Fruit fly (Drosophila melanogaster): Measurements from ENCODE around the gene CG11369.

CG11369 gene

DNA sequence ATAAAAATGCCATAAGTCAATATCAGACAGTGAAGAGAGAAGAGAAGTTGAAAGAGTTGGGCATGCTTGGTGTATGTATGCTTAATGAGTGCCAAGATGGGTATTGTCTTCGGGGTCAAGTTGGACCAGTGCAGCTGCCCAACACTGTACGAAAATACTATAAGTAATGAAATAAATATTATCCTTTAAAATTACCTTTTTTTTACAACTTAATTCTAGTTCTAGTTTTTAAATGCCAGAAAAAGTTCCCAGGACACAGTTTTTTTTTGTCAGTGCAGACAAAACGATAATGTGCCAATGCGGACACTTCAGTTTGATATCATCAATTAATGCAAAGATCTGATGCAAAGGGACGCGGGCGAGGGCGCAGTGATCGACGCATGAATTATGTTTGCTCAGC is 13.4 kb upstream of the CG11369 start:
- TF ChIP-seq Ets98B (GFP tag; IDR thresholded peaks at IDR 0.05) (no peak), CG8159 (tag; optimal IDR thresholded peaks at IDR 0.05) (peak; percentile 20), CG15710 (tag; optimal IDR thresholded peaks at IDR 0.05) (peak; percentile 2)

dm6 chrX:7562622-7563021 is 11.5 kb upstream of the CG11369 start:
- TF ChIP-seq CG12605 (GFP tag; IDR thresholded peaks at IDR 0.05) = no peak
- no peak for TF ChIP-seq EcR (GFP tag; optimal IDR thresholded peaks at IDR 0.05)
- no peak for TF ChIP-seq rn (GFP tag; IDR thresholded peaks at IDR 0.05)
- TF ChIP-seq CG32121 (GFP tag; IDR thresholded peaks at IDR 0.05) = no peak
- TF ChIP-seq CG4496 (GFP tag; IDR thresholded peaks at IDR 0.05) = no peak
- TF ChIP-seq CG34367 (tag; optimal IDR thresholded peaks at IDR 0.05) = no peak
- TF ChIP-seq CG9948 (tag; optimal IDR thresholded peaks at IDR 0.05) = no peak

DNA sequence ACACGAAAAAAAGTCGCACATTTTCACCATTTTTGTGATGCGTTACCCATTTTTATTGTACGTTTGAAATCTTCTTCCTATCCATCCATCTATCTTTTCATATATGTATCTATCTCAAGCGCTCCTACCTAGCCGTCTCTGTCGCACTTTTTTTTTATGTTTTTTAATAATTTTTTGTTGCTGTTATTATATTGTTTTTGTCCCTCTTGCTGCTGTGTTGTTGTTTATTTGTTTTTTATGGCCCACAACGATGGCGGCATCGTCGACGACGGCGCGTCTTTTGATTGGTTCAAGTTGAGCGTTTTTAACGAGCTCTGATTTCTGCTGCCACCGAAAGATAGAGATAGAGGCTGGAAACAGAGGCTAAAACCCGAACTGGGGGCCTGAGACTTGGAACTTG is 5.8 kb upstream of the CG11369 start:
- TF ChIP-seq EcR (GFP tag; optimal IDR thresholded peaks at IDR 0.05) (no peak), CG17806 (tag; optimal IDR thresholded peaks at IDR 0.05) (no peak), CG13204 (GFP tag; optimal IDR thresholded peaks at IDR 0.05) (no peak), CG12605 (GFP tag; IDR thresholded peaks at IDR 0.05) (no peak), gl (tag; optimal IDR thresholded peaks at IDR 0.05) (no peak), CG34367 (tag; optimal IDR thresholded peaks at IDR 0.05) (no peak), CG10348 (GFP tag; IDR thresholded peaks at IDR 0.05) (no peak), Pif1B (GFP tag; optimal IDR thresholded peaks at IDR 0.05) (no peak), CG9948 (tag; optimal IDR thresholded peaks at IDR 0.05) (no peak), CG14655 (GFP tag; optimal IDR thresholded peaks at IDR 0.05) (no peak), CG4496 (GFP tag; IDR thresholded peaks at IDR 0.05) (no peak), CG32121 (GFP tag; IDR thresholded peaks at IDR 0.05) (no peak), CG8301 (tag; optimal IDR thresholded peaks at IDR 0.05) (no peak), fd96Ca (GFP tag; IDR thresholded peaks at IDR 0.05) (no peak), CG15710 (tag; optimal IDR thresholded peaks at IDR 0.05) (no peak), Snoo (tag; optimal IDR thresholded peaks at IDR 0.05) (no peak)

dm6 chrX:7569708-7570107 is 4.4 kb upstream of the CG11369 start:
- no peak for TF ChIP-seq rn (GFP tag; IDR thresholded peaks at IDR 0.05)
- TF ChIP-seq CG17806 (tag; optimal IDR thresholded peaks at IDR 0.05) = no peak
- TF ChIP-seq CG9948 (tag; optimal IDR thresholded peaks at IDR 0.05) = no peak
- no peak for TF ChIP-seq CG8159 (tag; optimal IDR thresholded peaks at IDR 0.05)
- TF ChIP-seq CG4496 (GFP tag; IDR thresholded peaks at IDR 0.05) = no peak
- no peak for TF ChIP-seq gl (tag; optimal IDR thresholded peaks at IDR 0.05)
- no peak for TF ChIP-seq CG12605 (GFP tag; IDR thresholded peaks at IDR 0.05)
- TF ChIP-seq fd96Ca (GFP tag; IDR thresholded peaks at IDR 0.05) = no peak
- TF ChIP-seq CG32121 (GFP tag; IDR thresholded peaks at IDR 0.05) = no peak
- no peak for TF ChIP-seq Pif1A (GFP tag; optimal IDR thresholded peaks at IDR 0.05)
- TF ChIP-seq Pif1B (GFP tag; optimal IDR thresholded peaks at IDR 0.05) = no peak
- no peak for TF ChIP-seq CG8301 (tag; optimal IDR thresholded peaks at IDR 0.05)
- TF ChIP-seq CG34367 (tag; optimal IDR thresholded peaks at IDR 0.05) = no peak
- TF ChIP-seq CG10348 (GFP tag; IDR thresholded peaks at IDR 0.05) = no peak
- no peak for TF ChIP-seq CG15710 (tag; optimal IDR thresholded peaks at IDR 0.05)
- TF ChIP-seq EcR (GFP tag; optimal IDR thresholded peaks at IDR 0.05) = no peak
- no peak for TF ChIP-seq Snoo (tag; optimal IDR thresholded peaks at IDR 0.05)
- TF ChIP-seq CG14655 (GFP tag; optimal IDR thresholded peaks at IDR 0.05) = no peak
- TF ChIP-seq CG13204 (GFP tag; optimal IDR thresholded peaks at IDR 0.05) = no peak
- no peak for TF ChIP-seq Ets98B (GFP tag; IDR thresholded peaks at IDR 0.05)

DNA sequence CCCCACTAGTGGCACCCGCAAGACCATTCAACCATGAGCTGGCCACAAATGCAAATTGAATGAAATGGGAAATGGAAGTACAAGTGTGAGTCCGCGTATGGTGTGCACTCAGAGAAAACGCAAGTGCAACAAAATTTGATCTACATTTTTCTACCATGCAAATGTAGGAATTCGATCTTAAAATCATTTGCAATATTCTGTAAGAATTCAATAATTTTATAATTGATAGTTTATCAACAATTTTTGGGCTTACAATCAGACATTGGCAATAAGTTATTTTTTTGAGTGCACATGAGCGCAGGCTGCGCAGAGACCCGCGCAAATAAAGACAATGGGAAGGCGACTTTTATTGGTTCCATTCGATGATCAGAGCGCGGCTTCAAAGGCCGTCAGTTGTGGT is 2.9 kb upstream of the CG11369 start:
- peak; percentile 38 for TF ChIP-seq CG9948 (tag; optimal IDR thresholded peaks at IDR 0.05)
- peak; percentile 46 for TF ChIP-seq CG14655 (GFP tag; optimal IDR thresholded peaks at IDR 0.05)
- peak; percentile 56 for TF ChIP-seq CG15710 (tag; optimal IDR thresholded peaks at IDR 0.05)
- TF ChIP-seq CG8159 (tag; optimal IDR thresholded peaks at IDR 0.05) = peak; percentile 66
- TF ChIP-seq CG13204 (GFP tag; optimal IDR thresholded peaks at IDR 0.05) = no peak
- peak; percentile 52 for TF ChIP-seq CG32121 (GFP tag; IDR thresholded peaks at IDR 0.05)
- peak; percentile 43 for TF ChIP-seq CG8301 (tag; optimal IDR thresholded peaks at IDR 0.05)
- TF ChIP-seq fd96Ca (GFP tag; IDR thresholded peaks at IDR 0.05) = 0 out of 3 replicates have a peak, but pooled peaks have one; percentile 42
- TF ChIP-seq Ets98B (GFP tag; IDR thresholded peaks at IDR 0.05) = peak; percentile 26; the same call in 1 of the 2 replicates
- TF ChIP-seq gl (tag; optimal IDR thresholded peaks at IDR 0.05) = no peak
- TF ChIP-seq Snoo (tag; optimal IDR thresholded peaks at IDR 0.05) = peak; percentile 42
- TF ChIP-seq CG10348 (GFP tag; IDR thresholded peaks at IDR 0.05) = no peak
- TF ChIP-seq Pif1A (GFP tag; optimal IDR thresholded peaks at IDR 0.05) = peak; percentile 53
- peak; percentile 36 for TF ChIP-seq CG34367 (tag; optimal IDR thresholded peaks at IDR 0.05)
- TF ChIP-seq EcR (GFP tag; optimal IDR thresholded peaks at IDR 0.05) = no peak
- TF ChIP-seq D1 (tag; optimal IDR thresholded peaks at IDR 0.05) = peak; percentile 9
- peak; percentile 62 for TF ChIP-seq CG17806 (tag; optimal IDR thresholded peaks at IDR 0.05)
- no peak for TF ChIP-seq rn (GFP tag; IDR thresholded peaks at IDR 0.05)
- TF ChIP-seq Pif1B (GFP tag; optimal IDR thresholded peaks at IDR 0.05) = peak; percentile 43

DNA sequence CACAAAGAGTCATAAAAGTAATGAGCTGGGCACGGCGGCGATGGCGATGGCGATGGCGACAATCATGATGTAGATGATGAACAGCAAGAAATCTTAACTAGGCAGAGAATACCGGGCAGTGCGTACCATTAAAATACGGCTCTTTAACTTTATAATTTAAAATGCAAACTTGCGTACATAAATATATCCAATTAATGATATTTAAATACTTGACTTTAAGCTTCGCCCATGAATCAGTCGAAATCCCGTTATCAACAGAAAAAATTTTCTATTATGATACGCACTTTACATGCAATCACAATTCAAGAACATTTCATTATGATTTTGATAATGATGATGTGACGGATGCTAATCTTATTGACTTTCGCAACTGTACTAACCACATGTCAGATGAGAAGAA is 4.9 kb downstream of the CG11369 start:
- TF ChIP-seq EcR (GFP tag; optimal IDR thresholded peaks at IDR 0.05) = no peak
- TF ChIP-seq gl (tag; optimal IDR thresholded peaks at IDR 0.05) = no peak
- peak; percentile 25 for TF ChIP-seq Pif1A (GFP tag; optimal IDR thresholded peaks at IDR 0.05)
- TF ChIP-seq CG34367 (tag; optimal IDR thresholded peaks at IDR 0.05) = peak; percentile 24
- 0 out of 3 replicates have a peak, but pooled peaks have one; percentile 16 for TF ChIP-seq fd96Ca (GFP tag; IDR thresholded peaks at IDR 0.05)
- TF ChIP-seq CG4496 (GFP tag; IDR thresholded peaks at IDR 0.05) = peak; percentile 73
- TF ChIP-seq CG14655 (GFP tag; optimal IDR thresholded peaks at IDR 0.05) = peak; percentile 69
- no peak for TF ChIP-seq Pif1B (GFP tag; optimal IDR thresholded peaks at IDR 0.05)
- TF ChIP-seq D1 (tag; optimal IDR thresholded peaks at IDR 0.05) = no peak
- peak; percentile 28 for TF ChIP-seq CG9948 (tag; optimal IDR thresholded peaks at IDR 0.05)
- 0 out of 2 replicates have a peak, but pooled peaks have one; percentile 36 for TF ChIP-seq CG12605 (GFP tag; IDR thresholded peaks at IDR 0.05)
- TF ChIP-seq CG8301 (tag; optimal IDR thresholded peaks at IDR 0.05) = peak; percentile 55
- no peak for TF ChIP-seq CG10348 (GFP tag; IDR thresholded peaks at IDR 0.05)
- TF ChIP-seq CG32121 (GFP tag; IDR thresholded peaks at IDR 0.05) = peak; percentile 34; the same call in 1 of the 2 replicates
- peak; percentile 22 for TF ChIP-seq CG15710 (tag; optimal IDR thresholded peaks at IDR 0.05)
- peak; percentile 39 for TF ChIP-seq CG17806 (tag; optimal IDR thresholded peaks at IDR 0.05)
- no peak for TF ChIP-seq Snoo (tag; optimal IDR thresholded peaks at IDR 0.05)
- peak; percentile 24 for TF ChIP-seq CG8159 (tag; optimal IDR thresholded peaks at IDR 0.05)
- no peak for TF ChIP-seq CG13204 (GFP tag; optimal IDR thresholded peaks at IDR 0.05)
- TF ChIP-seq Ets98B (GFP tag; IDR thresholded peaks at IDR 0.05) = peak; percentile 42
- TF ChIP-seq rn (GFP tag; IDR thresholded peaks at IDR 0.05) = no peak

All from whole organism, pupa.